Fruit fly (Drosophila melanogaster): ENCODE data around the gene CG14937.

Gene CG14937

dm6 chr2L:11792265-11792664 lies 1.6 kb downstream of the CG14937 start, which contains the start of gene Tsp33B:
Gene Tsp33B (minus strand): TSS chr2L:11792365.
- no peak for TF ChIP-seq OdsH (GFP tag; optimal IDR thresholded peaks at IDR 0.05)
- TF ChIP-seq eg (GFP tag; IDR thresholded peaks at IDR 0.05), result no peak
- TF ChIP-seq fd59A (GFP tag; optimal IDR thresholded peaks at IDR 0.05), result no peak
- TF ChIP-seq dsx (GFP tag; optimal IDR thresholded peaks at IDR 0.05; ENCODE audit: poor library complexity, severe bottlenecking), result no peak
- TF ChIP-seq pdm3 (GFP tag; optimal IDR thresholded peaks at IDR 0.05), result no peak
- no peak for TF ChIP-seq spab (GFP tag; optimal IDR thresholded peaks at IDR 0.05)
- no peak for TF ChIP-seq Blimp-1 (GFP tag; optimal IDR thresholded peaks at IDR 0.05)
- no peak for TF ChIP-seq CG6276 (GFP tag; optimal IDR thresholded peaks at IDR 0.05)
- TF ChIP-seq CG8119 (GFP tag; IDR thresholded peaks at IDR 0.05), result no peak
- no peak for TF ChIP-seq CG15336 (GFP tag; IDR thresholded peaks at IDR 0.05)
- TF ChIP-seq CG11762 (GFP tag; optimal IDR thresholded peaks at IDR 0.05; ENCODE audit: insufficient read depth), result no peak
- no peak for TF ChIP-seq Ets96B (tag; optimal IDR thresholded peaks at IDR 0.05)

- TF ChIP-seq Met (GFP tag; optimal IDR thresholded peaks at IDR 0.05) (no peak), fd85E (GFP tag; optimal IDR thresholded peaks at IDR 0.05) (no peak), salr (GFP tag; optimal IDR thresholded peaks at IDR 0.05) (no peak), Sox102F (GFP tag; optimal IDR thresholded peaks at IDR 0.05) (no peak), vri (GFP tag; optimal IDR thresholded peaks at IDR 0.05) (no peak), eg (GFP tag; IDR thresholded peaks at IDR 0.05) (no peak), CG32006 (GFP tag; optimal IDR thresholded peaks at IDR 0.05) (no peak), esn (GFP tag; optimal IDR thresholded peaks at IDR 0.05) (no peak), CG6854 (GFP tag; optimal IDR thresholded peaks at IDR 0.05) (no peak), Hr39 (GFP tag; optimal IDR thresholded peaks at IDR 0.05) (no peak), CG6163 (GFP tag; IDR thresholded peaks at IDR 0.05) (no peak), CG8119 (GFP tag; IDR thresholded peaks at IDR 0.05) (no peak), CG34406 (GFP tag; optimal IDR thresholded peaks at IDR 0.05) (no peak), CG7368 (GFP tag; optimal IDR thresholded peaks at IDR 0.05) (no peak), OdsH (GFP tag; optimal IDR thresholded peaks at IDR 0.05) (no peak)
Observed at dm6 chr2L:11789690-11790089, 4.2 kb downstream of the CG14937 start, which contains the start of gene CG14932. Gene CG14932 (plus strand): TSS chr2L:11789919.

- TF ChIP-seq CG10631 (GFP tag; optimal IDR thresholded peaks at IDR 0.05) (no peak), CG15336 (GFP tag; IDR thresholded peaks at IDR 0.05) (no peak), CG32006 (GFP tag; optimal IDR thresholded peaks at IDR 0.05) (no peak), CG8632 (GFP tag; optimal IDR thresholded peaks at IDR 0.05) (no peak), ss (GFP tag; optimal IDR thresholded peaks at IDR 0.05) (no peak), fkh (GFP tag; optimal IDR thresholded peaks at IDR 0.05) (no peak), acj6 (GFP tag; optimal IDR thresholded peaks at IDR 0.05) (no peak), dac (GFP tag; optimal IDR thresholded peaks at IDR 0.05) (no peak), eg (GFP tag; IDR thresholded peaks at IDR 0.05) (no peak), CG11294 (GFP tag; IDR thresholded peaks at IDR 0.05) (no peak), Hr4 (GFP tag; optimal IDR thresholded peaks at IDR 0.05) (no peak), svp (GFP tag) (no peak), Ets96B (tag; optimal IDR thresholded peaks at IDR 0.05) (no peak), CG6163 (GFP tag; IDR thresholded peaks at IDR 0.05) (no peak), cyc (GFP tag; optimal IDR thresholded peaks at IDR 0.05) (no peak), Eip93F (GFP tag; optimal IDR thresholded peaks at IDR 0.05) (no peak)
Observed at dm6 chr2L:11788034-11788433, 5.9 kb downstream of the CG14937 start, which contains the start of gene CG14931. Gene CG14931 (plus strand): TSS chr2L:11788334.

dm6 chr2L:11754402-11754801 lies 39.5 kb downstream of the CG14937 start, which contains the start of gene Sfp33A1:
Gene Sfp33A1 (minus strand): TSS chr2L:11754502.
- TF ChIP-seq Eip93F (GFP tag; optimal IDR thresholded peaks at IDR 0.05) (no peak), CG4318 (GFP tag; optimal IDR thresholded peaks at IDR 0.05) (no peak), Gug (GFP tag; IDR thresholded peaks at IDR 0.05) (no peak), CG8319 (GFP tag; optimal IDR thresholded peaks at IDR 0.05) (no peak), fkh (GFP tag; optimal IDR thresholded peaks at IDR 0.05) (no peak), CG16779 (tag; optimal IDR thresholded peaks at IDR 0.05) (no peak), Sox102F (GFP tag; optimal IDR thresholded peaks at IDR 0.05) (no peak), CG10631 (GFP tag; optimal IDR thresholded peaks at IDR 0.05) (no peak), ss (GFP tag; optimal IDR thresholded peaks at IDR 0.05) (no peak), CG32006 (GFP tag; optimal IDR thresholded peaks at IDR 0.05) (no peak)

All from whole organism, prepupa.